Worm (Caenorhabditis elegans) whole organism, mixed stage, embryonic: Measurements from ENCODE around the gene pyc-1.
A peak's percentile ranks its signal among the peaks of the same experiment; 100 is the strongest.

Source experiments
- M03D4.4 ChIP-seq: sonication (generic microtip); optimal IDR thresholded peaks from 2 replicates; lab custom pipeline; 2017; ENCODE audit warnings: mild to moderate bottlenecking, missing genetic modification characterization, missing compliant biosample characterization
- bed-3 ChIP-seq: fragments of 200-800 bp; sonication (Bioruptor generic); optimal IDR thresholded peaks from 3 replicates; lab custom pipeline; 2018; ENCODE audit warnings: mild to moderate bottlenecking, missing genetic modification characterization, moderate library complexity, missing compliant biosample characterization
- blmp-1 ChIP-seq: fragments of 150-350 bp; optimal IDR thresholded peaks from 2 replicates; lab custom pipeline; 2014; ENCODE audit warnings: missing biosample characterization, missing genetic modification characterization
- ceh-39 ChIP-seq: fragments of 150-350 bp; optimal IDR thresholded peaks from 2 replicates; lab custom pipeline; 2014; ENCODE audit warnings: missing biosample characterization, missing genetic modification characterization
- ceh-83 ChIP-seq: fragments of 200-800 bp; sonication (Bioruptor generic); optimal IDR thresholded peaks from 2 replicates; lab custom pipeline; 2018; ENCODE audit warnings: mild to moderate bottlenecking, missing genetic modification characterization, missing compliant biosample characterization
- ces-1 ChIP-seq: fragments of 150-350 bp; optimal IDR thresholded peaks from 2 replicates; lab custom pipeline; 2014; ENCODE audit warnings: missing biosample characterization, missing genetic modification reagents, missing genetic modification characterization
- drap-1 ChIP-seq: fragments of 200-800 bp; sonication (Bioruptor generic); optimal IDR thresholded peaks from 3 replicates; lab custom pipeline; 2018; ENCODE audit warnings: mild to moderate bottlenecking, missing genetic modification characterization, missing compliant biosample characterization
- elt-1 ChIP-seq: sonication (generic microtip); optimal IDR thresholded peaks from 2 replicates; lab custom pipeline; 2017; ENCODE audit warnings: missing genetic modification characterization, mild to moderate bottlenecking, missing compliant biosample characterization, antibody characterized with exemption, moderate library complexity, borderline replicate concordance; ENCODE audit not compliant: insufficient read depth
- elt-3 ChIP-seq: fragments of 150-350 bp; optimal IDR thresholded peaks from 2 replicates; lab custom pipeline; 2014; ENCODE audit warnings: missing biosample characterization, missing genetic modification characterization
- ham-2 ChIP-seq: fragments of 200-800 bp; sonication (Bioruptor generic); optimal IDR thresholded peaks from 2 replicates; lab custom pipeline; 2018; ENCODE audit warnings: mild to moderate bottlenecking, missing genetic modification characterization, missing compliant biosample characterization
- hlh-1 ChIP-seq: fragments of 150-350 bp; optimal IDR thresholded peaks from 2 replicates; lab custom pipeline; 2014; ENCODE audit warnings: missing biosample characterization, missing genetic modification reagents, missing genetic modification characterization
- lin-13 ChIP-seq: fragments of 150-350 bp; optimal IDR thresholded peaks from 2 replicates; lab custom pipeline; 2014; ENCODE audit warnings: missing biosample characterization, missing genetic modification characterization
- lin-32 ChIP-seq: fragments of 200-800 bp; sonication (Bioruptor generic); optimal IDR thresholded peaks from 2 replicates; lab custom pipeline; 2018; ENCODE audit warnings: mild to moderate bottlenecking, missing genetic modification characterization, missing compliant biosample characterization
- mab-5 ChIP-seq: fragments of 150-350 bp; optimal IDR thresholded peaks from 2 replicates; lab custom pipeline; 2014; ENCODE audit warnings: missing biosample characterization, missing genetic modification characterization
- mep-1 ChIP-seq: fragments of 150-350 bp; optimal IDR thresholded peaks from 2 replicates; lab custom pipeline; 2017; ENCODE audit warnings: missing biosample characterization, missing genetic modification reagents, missing genetic modification characterization, inconsistent platforms
- mls-2 ChIP-seq: sonication (generic microtip); optimal IDR thresholded peaks from 2 replicates; lab custom pipeline; 2016; ENCODE audit warnings: mild to moderate bottlenecking, missing genetic modification characterization, moderate library complexity, missing compliant biosample characterization
- nhr-12 ChIP-seq: fragments of 150-350 bp; optimal IDR thresholded peaks from 2 replicates; lab custom pipeline; 2014; ENCODE audit warnings: missing biosample characterization, missing genetic modification characterization
- nhr-2 ChIP-seq: fragments of 150-350 bp; optimal IDR thresholded peaks from 2 replicates; lab custom pipeline; 2014; ENCODE audit warnings: missing biosample characterization, missing genetic modification characterization
- nhr-237 ChIP-seq: fragments of 150-350 bp; optimal IDR thresholded peaks from 2 replicates; lab custom pipeline; 2014; ENCODE audit warnings: missing biosample characterization, missing genetic modification characterization
- nhr-28 ChIP-seq: fragments of 150-350 bp; optimal IDR thresholded peaks from 2 replicates; lab custom pipeline; 2014; ENCODE audit warnings: missing biosample characterization, missing genetic modification characterization
- nhr-76 ChIP-seq: sonication (generic microtip); optimal IDR thresholded peaks from 2 replicates; lab custom pipeline; 2017; ENCODE audit warnings: missing biosample characterization, missing genetic modification characterization
- pha-4 ChIP-seq: fragments of 150-350 bp; optimal IDR thresholded peaks from 2 replicates; lab custom pipeline; 2018; ENCODE audit warnings: missing biosample characterization, missing genetic modification reagents, missing genetic modification characterization
- sem-2 ChIP-seq: fragments of 200-800 bp; sonication (Bioruptor generic); optimal IDR thresholded peaks from 2 replicates; lab custom pipeline; 2018; ENCODE audit warnings: mild to moderate bottlenecking, missing genetic modification characterization, missing compliant biosample characterization
- snpc-4 ChIP-seq: fragments of 150-350 bp; optimal IDR thresholded peaks from 2 replicates; lab custom pipeline; 2014; ENCODE audit warnings: missing biosample characterization, missing genetic modification characterization
- sptf-1 ChIP-seq: sonication (generic microtip); optimal IDR thresholded peaks from 2 replicates; lab custom pipeline; 2017; ENCODE audit warnings: mild to moderate bottlenecking, missing genetic modification characterization, moderate library complexity, missing compliant biosample characterization
- tbx-8 ChIP-seq: fragments of 200-800 bp; sonication (Bioruptor generic); optimal IDR thresholded peaks from 2 replicates; lab custom pipeline; 2018; ENCODE audit warnings: mild to moderate bottlenecking, missing genetic modification characterization, moderate library complexity, missing compliant biosample characterization
- unc-120 ChIP-seq: sonication (generic microtip); optimal IDR thresholded peaks from 2 replicates; lab custom pipeline; 2017; ENCODE audit warnings: missing genetic modification characterization, missing compliant biosample characterization; ENCODE audit not compliant: poor library complexity, severe bottlenecking
- unc-62 ChIP-seq: fragments of 150-350 bp; optimal IDR thresholded peaks from 2 replicates; lab custom pipeline; 2014; ENCODE audit warnings: missing biosample characterization, missing genetic modification reagents, missing genetic modification characterization
- zip-8 ChIP-seq: fragments of 150-350 bp; optimal IDR thresholded peaks from 2 replicates; lab custom pipeline; 2014; ENCODE audit warnings: missing biosample characterization, missing genetic modification characterization
- ztf-11 ChIP-seq: fragments of 150-350 bp; optimal IDR thresholded peaks from 2 replicates; lab custom pipeline; 2014; ENCODE audit warnings: missing biosample characterization, missing genetic modification characterization

The pyc-1 gene

ce11 chrV:11779810-11780209, 42.5 kb downstream of the pyc-1 start:
- peak; percentile 74 for TF ChIP-seq unc-62 (GFP tag; lab: Kevin White, UChicago)
- TF ChIP-seq zip-8 (tag; lab: Kevin White, UChicago), result no peak
- TF ChIP-seq, all 35 proteins: peak for 1

- TF ChIP-seq nhr-76 (tag; lab: Kevin White, UChicago), result no peak
- peak; percentile 33 for TF ChIP-seq elt-1 (tag; lab: Kevin White, UChicago)
These were observed 43.0 kb downstream of the pyc-1 start for ce11 chrV:11779310-11779709.

ce11 chrV:11777846-11778245, 44.5 kb downstream of the pyc-1 start:
- peak; percentile 51 for TF ChIP-seq unc-120 (tag; lab: Kevin White, UChicago)
- no peak for TF ChIP-seq snpc-4 (tag; lab: Kevin White, UChicago)
- TF ChIP-seq nhr-28, result no peak
- no peak for TF ChIP-seq bed-3 (GFP tag; lab: Kevin White, UChicago)

- TF ChIP-seq ztf-11 (tag; lab: Kevin White, UChicago) (no peak), blmp-1 (tag; lab: Kevin White, UChicago) (no peak), M03D4.4 (tag; lab: Kevin White, UChicago) (no peak), snpc-4 (tag; lab: Kevin White, UChicago) (no peak), ceh-83 (GFP tag; lab: Kevin White, UChicago) (no peak), drap-1 (GFP tag; lab: Kevin White, UChicago) (no peak), sem-2 (GFP tag; lab: Kevin White, UChicago) (no peak), ceh-39 (tag; lab: Kevin White, UChicago) (no peak), nhr-12 (tag; lab: Kevin White, UChicago) (no peak), unc-120 (tag; lab: Kevin White, UChicago) (no peak), hlh-1 (tag; lab: Kevin White, UChicago) (no peak), mab-5 (tag; lab: Kevin White, UChicago) (no peak), bed-3 (GFP tag; lab: Kevin White, UChicago) (no peak), ham-2 (GFP tag; lab: Kevin White, UChicago) (no peak), unc-62 (GFP tag; lab: Kevin White, UChicago) (no peak), elt-3 (no peak), mep-1 (tag; lab: Kevin White, UChicago) (no peak), lin-32 (no peak), lin-13 (tag; lab: Kevin White, UChicago) (no peak), nhr-237 (no peak)
These were observed 45.8 kb downstream of the pyc-1 start, which contains the start of gene F55A11.6 for ce11 chrV:11776538-11776937. Gene F55A11.6 (plus strand): TSS chrV:11776838.

DNA sequence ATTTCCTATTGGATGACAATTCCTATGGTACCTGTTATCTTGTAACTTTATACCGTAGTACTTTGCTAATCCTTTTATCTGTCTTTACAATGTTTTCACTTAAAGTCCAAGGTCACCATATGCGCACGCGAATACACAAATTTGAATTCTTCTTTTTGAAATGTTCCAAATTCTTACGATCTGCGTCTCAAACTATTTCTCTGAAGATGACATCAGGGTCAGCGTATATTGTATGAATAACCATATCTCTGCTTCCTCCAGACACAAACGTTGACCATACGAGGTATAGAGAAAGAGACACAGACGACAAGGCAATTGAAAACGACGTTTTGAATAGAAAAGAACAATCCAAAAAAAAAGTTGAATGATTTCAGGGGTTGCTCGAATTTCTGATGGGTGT, 48.4 kb downstream of the pyc-1 start:
- TF ChIP-seq mab-5 (tag; lab: Kevin White, UChicago) (no peak), ham-2 (GFP tag; lab: Kevin White, UChicago) (no peak), nhr-2 (no peak), unc-62 (GFP tag; lab: Kevin White, UChicago) (no peak), snpc-4 (tag; lab: Kevin White, UChicago) (no peak), elt-3 (no peak), nhr-237 (no peak), sptf-1 (no peak), pha-4 (tag; lab: Kevin White, UChicago) (no peak), mep-1 (tag; lab: Kevin White, UChicago) (no peak), hlh-1 (tag; lab: Kevin White, UChicago) (no peak), tbx-8 (GFP tag; lab: Kevin White, UChicago) (no peak), nhr-76 (tag; lab: Kevin White, UChicago) (no peak), ceh-83 (GFP tag; lab: Kevin White, UChicago) (no peak), ces-1 (GFP tag; lab: Kevin White, UChicago) (no peak), mls-2 (tag; lab: Kevin White, UChicago) (no peak), bed-3 (GFP tag; lab: Kevin White, UChicago) (no peak), elt-1 (tag; lab: Kevin White, UChicago) (no peak), blmp-1 (tag; lab: Kevin White, UChicago) (no peak)
